Fruit fly (Drosophila melanogaster) ovary, adult (tissue): ENCODE measurements around the gene CG15822.

Experiments
- CG17801 ChIP-seq: fragments of 200-800 bp; optimal IDR thresholded peaks from 2 replicates; lab custom pipeline; 2019; ENCODE audit warnings: missing biosample characterization, mild to moderate bottlenecking, missing genetic modification characterization, moderate library complexity; ENCODE audit not compliant: partially characterized antibody

Gene CG15822

DNA sequence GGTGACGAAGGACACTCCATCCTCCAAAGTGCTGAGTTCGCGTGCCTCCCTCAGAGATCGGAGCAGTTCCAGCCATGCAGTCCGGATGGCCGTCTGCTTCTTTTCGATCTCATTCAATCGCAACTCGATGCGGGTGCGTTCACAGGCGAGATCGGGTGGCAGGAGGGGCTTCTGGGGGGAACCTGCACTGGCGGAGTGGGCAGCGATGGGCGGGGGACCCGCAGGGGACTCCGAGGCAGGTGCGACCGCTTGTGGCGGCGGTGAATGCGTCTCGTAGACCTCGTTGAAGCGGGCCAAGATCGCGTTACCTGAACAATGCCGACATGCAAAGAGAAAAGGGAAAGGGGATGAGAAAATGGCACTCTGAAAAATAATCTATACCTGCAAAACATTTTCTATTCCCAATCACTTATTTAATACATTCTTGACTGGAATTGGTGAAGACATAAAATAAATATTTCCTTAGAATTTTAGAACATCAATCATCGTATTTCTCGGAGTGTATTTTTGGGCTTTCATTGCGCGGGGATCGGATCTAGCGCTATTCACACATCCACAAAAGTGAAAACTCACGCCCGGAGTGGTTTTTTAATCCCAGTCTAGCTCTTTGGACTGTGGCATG is 4.9 kb downstream of the CG15822 start:
- no peak for TF ChIP-seq CG17801 (GFP tag; lab: Kevin White, UChicago)

DNA sequence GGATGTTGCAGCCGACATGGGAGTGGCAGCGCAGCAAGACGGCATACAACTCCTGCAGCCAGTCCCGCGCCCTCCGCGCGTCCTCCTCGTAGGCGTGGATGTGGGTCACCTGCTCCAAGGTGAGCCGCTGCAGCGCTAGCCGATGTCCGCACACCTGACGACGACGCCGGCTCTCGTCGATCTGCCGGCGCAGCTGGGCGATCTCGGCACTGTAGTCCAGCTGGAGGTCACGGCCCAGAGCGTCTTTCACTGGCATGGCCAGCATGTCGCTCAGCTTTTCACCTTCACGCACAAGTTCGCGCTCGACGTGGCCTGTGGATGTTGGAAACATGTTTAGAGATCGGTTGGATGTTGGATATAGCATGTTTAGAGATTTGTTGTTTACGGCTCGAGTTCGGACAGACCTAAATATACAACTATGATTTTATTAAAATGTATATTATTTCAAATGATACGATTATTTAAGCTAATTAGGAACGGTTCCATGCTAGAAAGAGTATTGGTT is 6.2 kb downstream of the CG15822 start:
- TF ChIP-seq CG17801 (GFP tag; lab: Kevin White, UChicago) = no peak

DNA sequence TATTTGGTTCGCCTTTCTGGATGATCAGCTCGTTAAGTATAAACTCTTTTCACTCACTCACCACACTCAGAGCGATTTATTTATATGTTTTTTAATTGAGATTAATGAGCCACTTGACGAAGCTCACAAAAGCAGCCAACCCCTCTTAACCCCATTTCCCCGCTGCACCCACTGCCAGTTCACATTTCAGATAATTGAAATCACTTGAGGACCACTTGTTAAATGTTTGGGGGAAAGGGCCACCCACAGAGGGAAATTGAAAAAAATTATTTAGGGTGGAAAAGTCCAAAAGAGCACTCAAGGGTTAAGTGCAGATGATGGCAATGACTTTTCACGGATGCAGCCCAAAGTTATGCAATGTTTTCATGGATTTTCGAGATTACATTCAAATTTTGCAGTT is 10.9 kb downstream of the CG15822 start:
- no peak for TF ChIP-seq CG17801 (GFP tag; lab: Kevin White, UChicago)

DNA sequence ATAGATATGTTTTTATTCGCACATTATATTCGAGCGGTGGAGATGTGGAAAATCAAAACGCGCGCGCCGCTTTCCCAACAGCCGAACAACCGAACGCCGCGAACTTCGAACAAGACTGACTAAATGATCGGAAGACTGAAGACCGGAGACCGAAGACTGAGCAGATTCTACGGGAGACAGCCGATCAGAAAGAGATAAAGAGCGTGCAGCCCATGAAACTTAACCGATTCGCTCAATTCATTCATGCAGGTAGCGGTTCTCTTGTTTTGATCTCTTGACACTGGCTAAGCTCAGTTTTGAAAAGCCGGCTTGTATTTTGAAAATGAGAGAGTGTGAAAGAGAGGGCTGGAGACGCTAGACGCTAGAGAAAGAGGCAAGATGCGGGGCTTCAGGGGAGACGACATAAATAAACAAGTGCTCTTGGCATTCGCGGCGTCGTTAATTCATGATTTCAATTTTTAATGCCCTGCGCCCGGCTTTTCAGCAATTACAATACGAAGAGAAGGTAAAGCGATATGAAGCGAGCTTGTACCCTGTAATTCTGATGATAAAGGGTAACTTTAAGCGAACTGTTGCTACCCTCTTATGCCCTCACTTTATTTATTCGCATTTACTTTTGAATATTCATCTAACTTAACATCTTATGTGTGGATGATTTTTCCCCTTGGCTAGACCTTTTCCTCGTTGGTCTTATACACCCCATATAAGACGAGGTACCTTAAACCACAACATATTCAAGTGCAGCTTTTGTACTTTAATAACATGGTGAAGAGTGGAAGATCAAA is 11.9 kb downstream of the CG15822 start, which contains the start of gene zormin:
Gene zormin, minus strand, starts transcription at position 113 of the 785 bp plus-strand sequence.
- TF ChIP-seq CG17801 (GFP tag; lab: Kevin White, UChicago) = no peak

DNA sequence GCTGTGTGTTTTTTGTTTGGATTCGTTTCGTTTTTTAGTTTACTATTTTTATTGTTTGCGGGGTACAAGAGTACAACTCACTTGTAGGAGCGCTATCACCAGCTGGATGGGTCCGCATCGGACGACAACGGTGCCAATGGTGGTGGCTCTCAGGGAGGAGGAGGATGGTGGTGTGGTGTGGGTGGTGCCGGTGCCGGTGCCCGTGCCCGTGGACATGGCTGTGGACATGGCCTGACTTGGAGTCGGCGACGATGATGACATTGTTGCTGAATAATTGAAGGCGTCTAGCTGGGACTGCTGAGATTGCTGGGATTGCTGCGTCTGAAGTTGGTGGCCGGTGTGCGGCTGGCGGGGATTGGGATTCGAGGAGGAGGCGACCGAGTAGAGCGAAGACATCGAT is 14.0 kb downstream of the CG15822 start:
- TF ChIP-seq CG17801 (GFP tag; lab: Kevin White, UChicago) = no peak

DNA sequence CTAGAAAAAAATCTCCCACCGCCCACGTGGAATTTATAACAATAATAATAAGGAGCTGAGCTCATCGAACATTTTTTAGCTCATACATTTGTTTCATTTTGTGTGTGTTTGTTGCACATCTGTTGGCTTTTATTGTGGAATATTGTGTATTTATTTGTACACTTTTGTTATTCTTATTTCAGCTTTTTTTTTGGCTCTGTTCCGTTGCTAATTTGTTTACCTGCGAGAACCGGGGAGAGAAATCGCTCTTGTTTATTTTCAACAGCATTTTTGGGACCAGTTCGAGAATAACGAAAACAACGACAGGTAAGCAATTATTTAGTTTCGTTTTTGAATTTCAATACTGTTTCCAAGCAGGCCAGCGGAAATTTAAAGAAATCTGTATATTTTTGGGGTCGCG is 15.9 kb downstream of the CG15822 start:
- TF ChIP-seq CG17801 (GFP tag; lab: Kevin White, UChicago) = no peak

DNA sequence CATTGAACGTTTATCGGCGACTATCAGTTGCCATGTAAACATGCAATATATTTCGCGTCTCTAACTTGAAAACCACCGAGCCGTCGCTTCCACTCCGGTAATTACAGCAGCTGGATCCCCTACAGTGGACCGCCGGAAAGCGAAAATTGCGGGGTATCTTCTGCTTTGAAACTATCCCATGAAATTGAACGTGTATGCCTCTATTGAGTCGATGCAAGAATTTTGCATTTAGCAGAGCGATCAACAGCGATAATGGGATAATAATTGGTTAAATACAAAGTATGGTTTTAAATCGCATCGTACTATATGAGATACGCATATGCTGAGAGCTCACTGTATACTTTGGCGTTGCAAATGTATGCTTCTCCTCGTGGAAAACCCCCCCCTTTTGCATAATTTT is 18.6 kb downstream of the CG15822 start:
- TF ChIP-seq CG17801 (GFP tag; lab: Kevin White, UChicago) = no peak

DNA sequence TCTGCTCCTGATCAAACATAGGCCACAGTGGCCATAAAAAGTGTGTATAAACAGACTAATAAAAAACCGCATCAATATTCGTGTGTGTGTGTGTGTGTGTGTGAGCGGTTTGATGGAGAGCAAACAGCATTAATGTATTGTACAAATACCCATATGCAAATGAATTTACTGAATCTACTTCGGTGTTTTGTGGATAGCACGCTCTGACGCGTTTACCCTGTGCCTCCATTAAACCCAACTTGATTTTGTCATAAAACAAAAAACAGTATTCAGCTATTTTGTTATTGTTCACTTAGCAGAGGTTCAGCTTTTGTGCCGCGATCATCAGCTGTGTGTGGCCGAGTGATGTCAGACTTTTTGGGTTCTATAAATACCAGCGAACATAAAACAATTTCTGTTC is 19.3 kb downstream of the CG15822 start:
- TF ChIP-seq CG17801 (GFP tag; lab: Kevin White, UChicago) = no peak

DNA sequence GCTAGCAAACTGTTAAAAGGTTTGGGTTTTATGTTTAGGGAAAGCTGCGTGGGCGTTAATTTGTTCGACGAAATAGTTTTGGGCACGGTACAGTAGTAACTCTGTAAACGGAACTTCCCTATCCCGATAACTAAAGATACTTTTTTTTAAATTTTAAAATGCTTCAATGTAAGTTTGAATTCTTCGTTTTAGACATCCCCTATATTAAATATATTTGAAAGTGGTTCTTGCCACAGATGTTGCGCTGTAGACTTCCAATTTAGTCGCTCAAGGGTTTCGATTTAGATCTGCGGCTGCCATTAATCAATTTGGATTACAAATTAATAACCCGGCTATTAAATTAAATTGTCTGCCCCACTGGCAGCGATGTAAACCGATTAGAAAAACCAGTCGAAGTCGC is 21.2 kb downstream of the CG15822 start:
- TF ChIP-seq CG17801 (GFP tag; lab: Kevin White, UChicago) = no peak

DNA sequence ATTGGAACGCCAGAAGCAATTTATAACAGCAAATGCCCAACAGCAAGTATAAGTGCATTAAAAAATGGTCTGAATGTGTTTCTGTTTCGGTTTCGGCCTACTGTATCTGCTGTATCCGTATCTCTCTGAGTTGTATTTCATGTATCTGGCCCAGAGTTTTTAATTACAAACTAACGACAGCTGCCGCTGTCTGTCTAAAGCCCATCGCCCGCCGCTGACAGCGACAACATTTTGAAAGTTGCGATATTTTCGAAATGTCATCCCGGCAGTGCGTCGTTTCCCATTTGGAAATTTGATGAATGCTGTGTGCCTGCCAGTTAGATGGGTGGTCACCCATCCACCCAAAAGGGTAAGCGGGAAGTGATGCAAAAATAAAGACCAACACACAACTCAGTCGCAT is 27.2 kb downstream of the CG15822 start:
- no peak for TF ChIP-seq CG17801 (GFP tag; lab: Kevin White, UChicago)

DNA sequence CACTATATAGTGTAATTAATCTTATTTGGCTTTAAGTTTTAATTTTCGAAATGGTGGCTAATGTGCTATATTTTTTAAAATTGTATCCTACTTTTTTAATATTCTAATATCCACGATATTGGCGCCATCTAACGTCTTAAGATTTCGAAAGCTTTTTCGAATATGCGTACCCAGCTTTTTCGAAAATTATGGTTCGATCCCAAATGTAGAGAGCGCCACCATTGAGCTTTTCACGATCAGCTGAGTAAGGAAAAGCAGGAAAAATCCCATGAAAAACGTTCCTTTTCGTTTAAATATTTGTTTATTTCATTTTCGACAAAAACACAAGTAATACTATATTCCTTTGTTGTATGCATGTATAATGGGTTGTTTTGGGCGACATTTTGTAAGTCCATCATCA is 41.3 kb downstream of the CG15822 start:
- no peak for TF ChIP-seq CG17801 (GFP tag; lab: Kevin White, UChicago)

DNA sequence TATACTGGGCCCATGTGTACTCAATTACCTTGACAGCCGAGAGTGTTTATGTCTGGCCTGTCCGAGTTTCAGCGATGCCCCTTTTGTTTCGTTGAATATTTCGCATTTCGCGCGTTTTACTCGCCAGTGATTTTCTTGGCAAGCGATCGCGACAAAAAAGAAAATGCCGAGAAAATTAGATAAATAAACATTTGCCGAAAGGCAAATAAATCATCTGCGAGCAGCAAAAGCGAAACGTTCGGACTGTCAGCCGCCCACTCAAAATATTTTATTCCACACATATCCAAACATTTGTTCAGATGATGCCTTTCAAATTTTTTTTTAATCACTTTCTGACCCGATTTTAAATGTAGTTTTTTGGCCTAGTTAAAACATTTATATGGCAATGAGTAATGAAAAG is 41.9 kb downstream of the CG15822 start:
- TF ChIP-seq CG17801 (GFP tag; lab: Kevin White, UChicago) = no peak

DNA sequence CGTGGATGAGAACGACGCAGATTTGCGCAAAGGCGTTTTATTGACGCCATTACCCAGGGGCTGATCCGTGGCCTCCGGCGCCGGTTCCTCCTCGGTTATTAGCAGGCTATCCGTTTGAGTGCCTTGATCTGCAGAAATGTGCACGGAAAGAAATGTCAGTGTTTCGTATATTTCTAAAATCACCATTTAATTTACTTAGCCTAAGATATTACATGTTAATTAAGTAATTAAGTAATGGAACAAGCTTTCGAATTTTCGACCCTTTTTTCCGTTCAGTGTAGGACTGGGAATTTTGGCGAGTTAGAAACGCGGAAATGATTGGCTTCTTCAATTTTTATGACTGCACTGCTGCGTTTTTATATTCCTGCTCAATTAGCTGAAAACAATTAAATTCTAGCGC is 44.7 kb downstream of the CG15822 start:
- TF ChIP-seq CG17801 (GFP tag; lab: Kevin White, UChicago) = no peak

DNA sequence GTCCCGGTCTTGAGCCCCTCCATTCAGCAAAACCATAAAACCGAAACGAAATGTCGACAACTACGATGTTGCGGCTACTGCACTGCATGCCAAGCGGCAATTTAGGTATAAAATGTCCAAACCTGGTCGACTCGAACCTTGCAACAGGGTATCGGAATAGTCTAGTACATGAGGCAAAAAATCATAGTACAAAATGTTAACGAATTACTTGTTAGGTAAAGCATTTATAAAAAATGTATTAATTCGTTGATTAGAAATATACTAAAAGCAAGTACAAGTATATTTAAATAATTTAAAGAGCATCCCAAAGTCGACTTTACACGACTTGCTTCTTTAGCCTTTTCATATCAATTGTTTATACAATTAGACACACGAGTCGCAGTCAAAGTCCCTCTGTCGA is 45.6 kb downstream of the CG15822 start:
- TF ChIP-seq CG17801 (GFP tag; lab: Kevin White, UChicago) = no peak

DNA sequence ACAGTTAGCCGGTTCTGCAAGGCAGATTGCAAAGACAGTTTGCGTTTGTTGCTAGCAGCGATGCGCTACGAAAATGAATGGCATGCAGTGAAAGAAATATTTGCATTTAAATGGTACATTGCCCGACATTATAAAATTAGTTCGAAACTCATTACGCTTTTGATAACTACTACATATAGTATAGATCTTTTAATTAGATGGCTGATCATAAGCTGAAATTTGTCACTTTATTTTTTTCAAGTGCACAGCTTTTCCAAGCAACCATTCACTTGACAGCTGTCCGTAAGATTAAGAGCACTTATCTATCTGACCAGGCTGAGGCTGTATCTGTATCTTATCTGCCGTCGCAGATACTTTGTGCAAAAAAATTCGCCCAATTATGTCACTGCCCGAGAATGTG is 46.6 kb downstream of the CG15822 start:
- no peak for TF ChIP-seq CG17801 (GFP tag; lab: Kevin White, UChicago)
